Worm (Caenorhabditis elegans) whole organism, L4 larva: ENCODE data around the gene C07A4.2.

Experiments
- D1046.2 ChIP-seq: fragments of 200-800 bp; sonication (Bioruptor generic); IDR thresholded peaks from 2 replicates; pipeline ENCODE4 v1.3.6; 2022; ENCODE audit warnings: missing genetic modification characterization, missing compliant biosample characterization
- F26F4.8 ChIP-seq: fragments of 200-800 bp; sonication (Bioruptor generic); conservative IDR thresholded peaks from 2 replicates; pipeline ENCODE4 v1.3.6; 2022; ENCODE audit warnings: missing genetic modification characterization, missing compliant biosample characterization
- F49E8.2 ChIP-seq: sonication (generic microtip); optimal IDR thresholded peaks from 2 replicates; lab custom pipeline; 2016; ENCODE audit warnings: missing compliant biosample characterization, mild to moderate bottlenecking, missing genetic modification characterization, borderline replicate concordance
- R02D3.7 ChIP-seq: fragments of 150-350 bp; sonication (generic microtip); optimal IDR thresholded peaks from 3 replicates; lab custom pipeline; 2014; ENCODE audit warnings: missing biosample characterization, missing genetic modification characterization
- T20F7.1 ChIP-seq: fragments of 200-800 bp; sonication (Bioruptor generic); optimal IDR thresholded peaks from 2 replicates; lab custom pipeline; 2018; ENCODE audit warnings: mild to moderate bottlenecking, missing genetic modification characterization, missing compliant biosample characterization
- Y105C5A.15 ChIP-seq: fragments of 200-800 bp; sonication (Bioruptor generic); IDR thresholded peaks from 2 replicates; pipeline ENCODE4 v1.3.6; 2022; ENCODE audit warnings: missing genetic modification characterization, missing compliant biosample characterization
- Y48G9A.11 ChIP-seq: fragments of 200-800 bp; sonication (Bioruptor generic); IDR thresholded peaks from 2 replicates; pipeline ENCODE4 v1.3.6; 2022; ENCODE audit warnings: missing genetic modification reagents, missing genetic modification characterization, missing compliant biosample characterization
- Y5F2A.4 ChIP-seq: fragments of 200-800 bp; sonication (Bioruptor generic); optimal IDR thresholded peaks from 2 replicates; lab custom pipeline; 2018; ENCODE audit warnings: mild to moderate bottlenecking, missing genetic modification characterization, missing compliant biosample characterization
- Y75B8A.6 ChIP-seq: fragments of 200-800 bp; sonication (Bioruptor generic); IDR thresholded peaks from 2 replicates; pipeline ENCODE4 v1.3.6; 2022; ENCODE audit warnings: missing genetic modification reagents, missing genetic modification characterization, missing compliant biosample characterization
- ZK337.2 ChIP-seq: fragments of 200-800 bp; sonication (Bioruptor generic); IDR thresholded peaks from 2 replicates; pipeline ENCODE4 v1.3.6; 2022; ENCODE audit warnings: missing genetic modification reagents, missing genetic modification characterization, missing compliant biosample characterization
- aha-1 ChIP-seq: fragments of 150-350 bp; peaks from one replicate; lab custom pipeline; 2014; ENCODE audit warnings: missing biosample characterization, missing genetic modification characterization
- arid-1 ChIP-seq: fragments of 200-800 bp; sonication (Bioruptor generic); conservative IDR thresholded peaks from 2 replicates; pipeline ENCODE4 v1.3.6; 2022; ENCODE audit warnings: missing genetic modification reagents, missing genetic modification characterization, missing compliant biosample characterization
- attf-4 ChIP-seq: sonication (generic microtip); optimal IDR thresholded peaks from 3 replicates; lab custom pipeline; 2017; ENCODE audit warnings: missing biosample characterization, missing genetic modification characterization
- ceh-20 ChIP-seq: fragments of 200-800 bp; sonication (Bioruptor generic); IDR thresholded peaks from 2 replicates; pipeline ENCODE4 v1.3.6; 2022; ENCODE audit warnings: missing genetic modification reagents, missing genetic modification characterization, missing compliant biosample characterization
- ceh-28 ChIP-seq: fragments of 150-350 bp; optimal IDR thresholded peaks from 2 replicates; lab custom pipeline; 2014; ENCODE audit warnings: missing biosample characterization, missing genetic modification reagents, missing genetic modification characterization
- cey-2 ChIP-seq: sonication (generic microtip); optimal IDR thresholded peaks from 3 replicates; lab custom pipeline; 2017; ENCODE audit warnings: missing genetic modification characterization, mild to moderate bottlenecking, missing compliant biosample characterization, antibody characterized with exemption, borderline replicate concordance; ENCODE audit not compliant: insufficient read depth
- ctbp-1 ChIP-seq: fragments of 200-800 bp; sonication (Bioruptor generic); IDR thresholded peaks from 2 replicates; pipeline ENCODE4 v1.3.6; 2022; ENCODE audit warnings: missing genetic modification reagents, missing genetic modification characterization, missing compliant biosample characterization
- daf-12 ChIP-seq: fragments of 150-350 bp; optimal IDR thresholded peaks from 2 replicates; lab custom pipeline; 2014; ENCODE audit warnings: missing biosample characterization, missing genetic modification reagents, missing genetic modification characterization
- daf-19 ChIP-seq: fragments of 200-800 bp; sonication (Bioruptor generic); conservative IDR thresholded peaks from 2 replicates; pipeline ENCODE4 v1.3.6; 2022; ENCODE audit warnings: missing genetic modification characterization, missing compliant biosample characterization
- daf-8 ChIP-seq: fragments of 200-800 bp; sonication (Bioruptor generic); IDR thresholded peaks from 2 replicates; pipeline ENCODE4 v1.3.6; 2022; ENCODE audit warnings: missing genetic modification characterization, missing compliant biosample characterization
- dmd-9 ChIP-seq: fragments of 200-800 bp; sonication (Bioruptor generic); IDR thresholded peaks from 2 replicates; pipeline ENCODE4 v1.3.6; 2022; ENCODE audit warnings: missing genetic modification reagents, missing genetic modification characterization, missing compliant biosample characterization
- dpl-1 ChIP-seq: fragments of 150-350 bp; optimal IDR thresholded peaks from 2 replicates; lab custom pipeline; 2014; ENCODE audit warnings: missing biosample characterization, missing genetic modification reagents, missing genetic modification characterization
- dve-1 ChIP-seq: sonication (generic microtip); optimal IDR thresholded peaks from 2 replicates; lab custom pipeline; 2017; ENCODE audit warnings: antibody characterized with exemption, mild to moderate bottlenecking, missing genetic modification characterization, missing compliant biosample characterization; ENCODE audit not compliant: insufficient read depth
- fkh-10 ChIP-seq: fragments of 150-350 bp; optimal IDR thresholded peaks from 2 replicates; lab custom pipeline; 2014; ENCODE audit warnings: missing biosample characterization, missing genetic modification reagents, missing genetic modification characterization
- hif-1 ChIP-seq, 2 experiments: sonication (generic microtip); optimal IDR thresholded peaks; 2 replicates each; lab custom pipeline; 2016 to 2017; ENCODE audit warnings: missing compliant biosample characterization in 2 of 2, missing genetic modification characterization in 2 of 2, missing genetic modification reagents in 2 of 2, missing genotype in 2 of 2, mild to moderate bottlenecking in 1 of 2
- hmg-1.1 ChIP-seq: fragments of 200-800 bp; sonication (Bioruptor generic); IDR thresholded peaks from 2 replicates; pipeline ENCODE4 v1.3.6; 2022; ENCODE audit warnings: missing genetic modification reagents, missing genetic modification characterization, missing compliant biosample characterization
- jun-1 ChIP-seq: fragments of 150-350 bp; optimal IDR thresholded peaks from 2 replicates; lab custom pipeline; 2014; ENCODE audit warnings: missing biosample characterization, missing genetic modification reagents, missing genetic modification characterization
- lsy-2 ChIP-seq, 2 experiments: fragments of 150-350 bp in 1 of 2; sonication (generic microtip) in 1 of 2; optimal IDR thresholded peaks; 2 replicates each; lab custom pipeline; 2014 to 2017; ENCODE audit warnings: missing biosample characterization in 2 of 2, missing genetic modification characterization in 2 of 2
- mdl-1 ChIP-seq, 2 experiments: fragments of 150-350 bp in 1 of 2; sonication (generic microtip) in 1 of 2; optimal IDR thresholded peaks; 2 replicates each; lab custom pipeline; 2014 to 2017; ENCODE audit warnings: missing biosample characterization in 2 of 2, missing genetic modification characterization in 2 of 2
- mdt-29 ChIP-seq: fragments of 200-800 bp; sonication (Bioruptor generic); IDR thresholded peaks from 2 replicates; pipeline ENCODE4 v1.3.6; 2022; ENCODE audit warnings: missing genetic modification reagents, missing genetic modification characterization, missing compliant biosample characterization
- nhr-102 ChIP-seq: sonication (generic microtip); optimal IDR thresholded peaks from 2 replicates; lab custom pipeline; 2016; ENCODE audit warnings: mild to moderate bottlenecking, missing genetic modification characterization, moderate library complexity, missing compliant biosample characterization
- nhr-11 ChIP-seq: fragments of 150-350 bp; optimal IDR thresholded peaks from 2 replicates; lab custom pipeline; 2014; ENCODE audit warnings: missing biosample characterization, missing genetic modification characterization
- nhr-28 ChIP-seq: fragments of 150-350 bp; optimal IDR thresholded peaks from 2 replicates; lab custom pipeline; 2014; ENCODE audit warnings: missing biosample characterization, missing genetic modification characterization
- nhr-41 ChIP-seq: fragments of 200-800 bp; sonication (Bioruptor generic); IDR thresholded peaks from 2 replicates; pipeline ENCODE4 v1.3.6; 2022; ENCODE audit warnings: missing genetic modification reagents, missing genetic modification characterization, missing compliant biosample characterization
- nhr-76 ChIP-seq: fragments of 150-350 bp; optimal IDR thresholded peaks from 2 replicates; lab custom pipeline; 2014; ENCODE audit warnings: missing biosample characterization, missing genetic modification characterization
- nhr-77 ChIP-seq: fragments of 150-350 bp; optimal IDR thresholded peaks from 2 replicates; lab custom pipeline; 2014; ENCODE audit warnings: missing biosample characterization, missing genetic modification characterization
- php-3 ChIP-seq: fragments of 200-800 bp; sonication (Bioruptor generic); IDR thresholded peaks from 2 replicates; pipeline ENCODE4 v1.3.6; 2022; ENCODE audit warnings: missing genetic modification reagents, missing genetic modification characterization, missing compliant biosample characterization
- pqm-1 ChIP-seq: sonication (generic microtip); optimal IDR thresholded peaks from 2 replicates; lab custom pipeline; 2017; ENCODE audit warnings: missing biosample characterization, missing genetic modification characterization
- saeg-2 ChIP-seq: fragments of 200-800 bp; sonication (Bioruptor generic); IDR thresholded peaks from 2 replicates; pipeline ENCODE4 v1.3.6; 2022; ENCODE audit warnings: missing genetic modification reagents, missing genetic modification characterization, missing compliant biosample characterization
- sdz-12 ChIP-seq: fragments of 200-800 bp; sonication (Bioruptor generic); optimal IDR thresholded peaks from 2 replicates; lab custom pipeline; 2018; ENCODE audit warnings: mild to moderate bottlenecking, missing genetic modification characterization, missing compliant biosample characterization
- skn-1 ChIP-seq: fragments of 150-350 bp; optimal IDR thresholded peaks from 2 replicates; lab custom pipeline; 2014; ENCODE audit warnings: missing biosample characterization, missing genetic modification characterization
- snpc-4 ChIP-seq: fragments of 150-350 bp; optimal IDR thresholded peaks from 2 replicates; lab custom pipeline; 2014; ENCODE audit warnings: missing biosample characterization, missing genetic modification characterization
- tag-97 ChIP-seq: fragments of 200-800 bp; sonication (Bioruptor generic); IDR thresholded peaks from 2 replicates; pipeline ENCODE4 v1.3.6; 2022; ENCODE audit warnings: missing genetic modification characterization, missing compliant biosample characterization
- tra-1 ChIP-seq: fragments of 200-800 bp; sonication (Bioruptor generic); IDR thresholded peaks from 2 replicates; pipeline ENCODE4 v1.3.6; 2022; ENCODE audit warnings: missing genetic modification reagents, missing genetic modification characterization, missing compliant biosample characterization
- unc-39 ChIP-seq: sonication (generic microtip); optimal IDR thresholded peaks from 2 replicates; lab custom pipeline; 2017; ENCODE audit warnings: missing biosample characterization, missing genetic modification characterization
- vab-7 ChIP-seq: fragments of 200-800 bp; sonication (Bioruptor generic); IDR thresholded peaks from 2 replicates; pipeline ENCODE4 v1.3.6; 2022; ENCODE audit warnings: missing genetic modification reagents, missing genetic modification characterization, missing compliant biosample characterization
- zag-1 ChIP-seq: fragments of 150-350 bp; optimal IDR thresholded peaks from 2 replicates; lab custom pipeline; 2014; ENCODE audit warnings: missing biosample characterization, missing genetic modification characterization
- zip-11 ChIP-seq: fragments of 200-800 bp; sonication (Bioruptor generic); IDR thresholded peaks from 2 replicates; pipeline ENCODE4 v1.3.6; 2022; ENCODE audit warnings: missing genetic modification characterization, missing compliant biosample characterization
- ztf-11 ChIP-seq: fragments of 150-350 bp; optimal IDR thresholded peaks from 2 replicates; lab custom pipeline; 2014; ENCODE audit warnings: missing biosample characterization, missing genetic modification characterization
- ztf-7 ChIP-seq: fragments of 150-350 bp; optimal IDR thresholded peaks from 2 replicates; lab custom pipeline; 2014; ENCODE audit warnings: missing biosample characterization, missing genetic modification characterization

Gene C07A4.2

DNA sequence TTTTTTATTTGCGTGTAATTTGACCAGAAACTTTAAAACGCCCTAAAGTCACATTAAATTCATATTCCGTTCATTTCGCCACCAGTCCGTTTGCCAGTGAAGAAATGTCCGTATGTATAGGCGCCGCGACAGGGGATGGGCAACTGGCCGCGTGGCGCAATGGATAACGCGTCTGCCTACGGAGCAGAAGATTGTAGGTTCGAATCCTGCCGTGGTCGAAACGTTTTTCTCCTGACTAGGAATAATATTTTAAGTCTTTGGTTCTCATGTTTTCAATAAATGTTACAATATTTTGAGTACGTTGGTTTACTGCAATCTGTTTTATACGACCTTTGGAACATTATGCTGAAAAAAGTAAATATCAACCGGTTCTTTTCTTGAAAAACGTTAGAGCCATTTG is 27.0 kb upstream of the C07A4.2 start (continued):
- TF ChIP-seq dve-1 (tag; lab: Kevin White, UChicago) (peak; percentile 65), nhr-11 (tag; lab: Kevin White, UChicago) (peak; percentile 47), tag-97 (GFP tag; lab: Robert Waterston, UW) (no peak), attf-4 (tag; lab: Kevin White, UChicago) (no peak), T20F7.1 (GFP tag; lab: Kevin White, UChicago) (no peak), Y48G9A.11 (GFP tag; lab: Robert Waterston, UW) (no peak; the same call in 1 of the 2 replicates), sdz-12 (GFP tag; lab: Kevin White, UChicago) (peak; percentile 84), lsy-2 (tag; optimal IDR thresholded peaks at IDR 0.05; lab: Kevin White, UChicago) (peak in 1 of 2 experiments; percentile 71), mdl-1 (tag; optimal IDR thresholded peaks at IDR 0.05; lab: Kevin White, UChicago) (no peak), Y75B8A.6 (GFP tag; lab: Robert Waterston, UW) (peak; percentile 74), dmd-9 (peak; percentile 84), F49E8.2 (tag; lab: Kevin White, UChicago) (peak; percentile 30), saeg-2 (GFP tag; lab: Robert Waterston, UW) (0 out of 2 replicates have a peak, but pooled peaks have one; percentile 24), tra-1 (GFP tag; lab: Robert Waterston, UW) (peak; percentile 84), F26F4.8 (GFP tag; lab: Robert Waterston, UW) (peak; percentile 73; the same call in 1 of the 2 replicates), nhr-76 (tag; lab: Kevin White, UChicago) (no peak), aha-1 (tag; lab: Kevin White, UChicago) (peak; percentile 99), ceh-20 (GFP tag; lab: Robert Waterston, UW) (peak; percentile 79), ceh-28 (tag; lab: Kevin White, UChicago) (no peak), daf-8 (GFP tag; lab: Robert Waterston, UW) (0 out of 2 replicates have a peak, but pooled peaks have one; percentile 50), D1046.2 (peak; percentile 76), hif-1 (tag; optimal IDR thresholded peaks at IDR 0.05; lab: Kevin White, UChicago) (peak in 1 of 2 experiments; percentile 6), nhr-28 (tag; lab: Kevin White, UChicago) (peak; percentile 15), ztf-7 (peak; percentile 57), vab-7 (GFP tag; lab: Robert Waterston, UW) (peak; percentile 85), hmg-1.1 (GFP tag; lab: Robert Waterston, UW) (peak; percentile 84), Y5F2A.4 (GFP tag; lab: Kevin White, UChicago) (peak; percentile 55), php-3 (GFP tag; lab: Robert Waterston, UW) (peak; percentile 76), mdt-29 (0 out of 2 replicates have a peak, but pooled peaks have one; percentile 58), ZK337.2 (GFP tag; lab: Robert Waterston, UW) (peak; percentile 80), Y105C5A.15 (GFP tag; lab: Robert Waterston, UW) (peak; percentile 79; the same call in 1 of the 2 replicates), jun-1 (tag; lab: Kevin White, UChicago) (no peak), zag-1 (tag; lab: Kevin White, UChicago) (no peak), ztf-11 (tag; lab: Kevin White, UChicago) (no peak), daf-12 (tag; lab: Kevin White, UChicago) (no peak)

DNA sequence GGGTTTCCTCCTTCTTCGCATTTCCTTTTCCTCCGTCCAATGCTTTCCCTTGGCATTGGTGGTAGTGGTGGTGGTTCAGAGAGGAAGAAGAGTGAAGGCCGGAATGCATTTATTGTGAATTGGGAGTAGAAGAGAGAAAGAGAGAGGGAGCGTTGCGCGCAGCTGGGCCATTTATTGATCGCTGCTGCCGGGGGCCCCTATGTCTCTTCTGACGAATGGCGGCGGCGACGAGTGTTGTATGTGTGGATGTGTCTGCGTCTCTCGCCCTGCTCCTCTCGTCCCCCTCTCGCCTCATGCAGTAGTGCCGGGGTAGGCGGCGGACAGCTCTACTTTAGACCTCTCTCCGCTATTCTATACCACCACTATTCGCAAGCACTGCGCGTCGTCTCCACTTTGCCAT is 25.4 kb upstream of the C07A4.2 start, which contains the start of gene unc-115:
Gene unc-115, plus strand, starts transcription at position 301 of the 400 bp plus-strand sequence.
- TF ChIP-seq Y105C5A.15 (GFP tag; lab: Robert Waterston, UW) (no peak), tra-1 (GFP tag; lab: Robert Waterston, UW) (peak; percentile 28; the same call in 1 of the 2 replicates), dpl-1 (GFP tag; lab: Kevin White, UChicago) (peak; percentile 20), snpc-4 (tag; lab: Kevin White, UChicago) (peak; percentile 6), R02D3.7 (tag; lab: Kevin White, UChicago) (no peak), T20F7.1 (GFP tag; lab: Kevin White, UChicago) (no peak), nhr-102 (tag; lab: Kevin White, UChicago) (peak; percentile 40), cey-2 (no peak), fkh-10 (no peak), nhr-41 (GFP tag; lab: Robert Waterston, UW) (no peak), mdl-1 (tag; optimal IDR thresholded peaks at IDR 0.05; lab: Kevin White, UChicago) (peak; percentile 64 to 75), unc-39 (tag; lab: Kevin White, UChicago) (no peak), Y5F2A.4 (GFP tag; lab: Kevin White, UChicago) (no peak), zip-11 (GFP tag; lab: Robert Waterston, UW) (no peak), hif-1 (tag; optimal IDR thresholded peaks at IDR 0.05; lab: Kevin White, UChicago) (peak in 1 of 2 experiments; percentile 69), skn-1 (tag; lab: Kevin White, UChicago) (no peak), daf-19 (GFP tag; lab: Robert Waterston, UW) (no peak), ctbp-1 (GFP tag; lab: Robert Waterston, UW) (peak; percentile 91), arid-1 (peak; percentile 75), Y48G9A.11 (GFP tag; lab: Robert Waterston, UW) (no peak), F26F4.8 (GFP tag; lab: Robert Waterston, UW) (no peak), pqm-1 (tag; lab: Kevin White, UChicago) (no peak), nhr-77 (no peak)
